Worm (Caenorhabditis elegans): ENCODE results near the gene parg-2.

ce11 chrIV:8737787-8738186 is 22.9 kb upstream of the parg-2 start, which contains the start of gene F21D5.4:
- TF ChIP-seq nhr-28 (tag; optimal IDR thresholded peaks at IDR 0.05) = no peak
- TF ChIP-seq nhr-77 (tag; optimal IDR thresholded peaks at IDR 0.05) = no peak
- no peak for TF ChIP-seq ztf-11 (tag; optimal IDR thresholded peaks at IDR 0.05)
- TF ChIP-seq lin-15B (tag; optimal IDR thresholded peaks at IDR 0.05) = no peak
- TF ChIP-seq hlh-11 (tag; optimal IDR thresholded peaks at IDR 0.05) = no peak
- TF ChIP-seq lin-1 (GFP tag; IDR thresholded peaks at IDR 0.05) = no peak
- no peak for TF ChIP-seq dve-1 (tag; optimal IDR thresholded peaks at IDR 0.05; ENCODE audit: insufficient read depth)
- TF ChIP-seq skn-1 (tag; optimal IDR thresholded peaks at IDR 0.05) = no peak

All from whole organism, L4 larva.